Worm (Caenorhabditis elegans) whole organism, L3 larva: ENCODE measurements around the gene F17H10.1.

Experiments
- ZK546.5 ChIP-seq: sonication (generic microtip); optimal IDR thresholded peaks from 2 replicates; lab custom pipeline; 2017; ENCODE audit warnings: missing biosample characterization, missing genetic modification characterization
- aly-2 ChIP-seq: fragments of 150-350 bp; optimal IDR thresholded peaks from 2 replicates; lab custom pipeline; 2014; ENCODE audit warnings: missing biosample characterization, missing genetic modification characterization
- ceh-82 ChIP-seq: fragments of 150-350 bp; optimal IDR thresholded peaks from 2 replicates; lab custom pipeline; 2014; ENCODE audit warnings: missing biosample characterization, missing genetic modification characterization
- elt-1 ChIP-seq: fragments of 150-350 bp; optimal IDR thresholded peaks from 2 replicates; lab custom pipeline; 2014; ENCODE audit warnings: missing biosample characterization, missing genetic modification characterization
- nhr-11 ChIP-seq: fragments of 150-350 bp; optimal IDR thresholded peaks from 2 replicates; lab custom pipeline; 2014; ENCODE audit warnings: missing biosample characterization, missing genetic modification characterization
- nhr-12 ChIP-seq: fragments of 150-350 bp; optimal IDR thresholded peaks from 2 replicates; lab custom pipeline; 2014; ENCODE audit warnings: missing biosample characterization, missing genetic modification characterization
- nhr-23 ChIP-seq: fragments of 150-350 bp; optimal IDR thresholded peaks from 2 replicates; lab custom pipeline; 2014; ENCODE audit warnings: missing biosample characterization, missing genetic modification reagents, missing genetic modification characterization
- nhr-77 ChIP-seq: fragments of 150-350 bp; optimal IDR thresholded peaks from 2 replicates; lab custom pipeline; 2014; ENCODE audit warnings: missing biosample characterization, missing genetic modification characterization
- skn-1 ChIP-seq: fragments of 150-350 bp; optimal IDR thresholded peaks from 2 replicates; lab custom pipeline; 2014; ENCODE audit warnings: missing biosample characterization, missing genetic modification characterization

DNA sequence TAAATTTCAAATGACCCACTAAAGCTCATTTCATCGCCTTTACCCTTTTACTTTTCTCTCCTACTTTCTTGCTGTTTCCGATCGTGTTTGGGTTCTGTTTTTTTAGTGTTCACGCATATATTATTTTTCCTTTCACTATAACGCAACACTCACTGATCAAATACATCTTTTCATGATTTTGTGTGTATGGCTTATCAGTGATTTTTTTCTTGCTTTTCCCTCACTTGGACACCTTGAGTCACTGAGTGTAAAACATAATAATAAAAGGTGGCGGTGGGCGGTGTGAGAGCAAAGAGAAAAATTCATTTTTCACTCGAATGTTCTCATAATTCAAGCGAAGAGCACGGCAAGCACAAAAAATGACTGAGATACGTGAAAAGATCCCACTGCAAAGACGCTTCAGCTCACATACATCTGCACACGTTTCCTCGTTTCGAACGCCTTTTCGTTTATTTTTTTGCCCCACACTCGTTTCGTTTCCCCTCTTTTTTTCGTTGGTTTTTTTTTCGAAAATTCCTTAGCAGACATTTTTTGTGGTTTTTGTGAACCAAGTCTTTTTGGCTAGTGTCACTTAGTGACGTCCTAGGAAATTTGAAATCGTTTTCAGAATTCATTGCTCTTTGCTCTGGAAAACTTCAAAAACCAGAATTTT is 42.0 kb upstream of the F17H10.1 start, which contains the start of gene K03A11.5:
- TF ChIP-seq nhr-23 = no peak
- TF ChIP-seq ceh-82 (tag; lab: Kevin White, UChicago) = no peak
- no peak for TF ChIP-seq ZK546.5 (tag; lab: Kevin White, UChicago)
- TF ChIP-seq nhr-11 = no peak
- TF ChIP-seq nhr-77 = no peak
- no peak for TF ChIP-seq aly-2 (tag; lab: Kevin White, UChicago)
- no peak for TF ChIP-seq nhr-12
- no peak for TF ChIP-seq skn-1 (tag; lab: Kevin White, UChicago)
- no peak for TF ChIP-seq elt-1 (tag; lab: Kevin White, UChicago)
